Fruit fly (Drosophila melanogaster): ENCODE measurements around the gene Acer.

The Acer gene

dm6 chr2L:8517256-8517694 is 4.5 kb upstream of the Acer start, which contains the start of the genes mRpL51 and Uba4 (continued):
- TF ChIP-seq eve (GFP tag; optimal IDR thresholded peaks at IDR 0.05), result no peak
- TF ChIP-seq tin (GFP tag; optimal IDR thresholded peaks at IDR 0.05), result peak; percentile 45
- TF ChIP-seq CG4820 (GFP tag; optimal IDR thresholded peaks at IDR 0.05), result peak; percentile 0
- TF ChIP-seq HLH54F (GFP tag; optimal IDR thresholded peaks at IDR 0.05), result peak; percentile 51
- TF ChIP-seq her (GFP tag; optimal IDR thresholded peaks at IDR 0.05), result peak; percentile 55
- peak; percentile 72 for TF ChIP-seq lbe (GFP tag; optimal IDR thresholded peaks at IDR 0.05)
- TF ChIP-seq Mrtf (GFP tag; IDR thresholded peaks at IDR 0.05), result no peak
- peak; percentile 32; the same call in 1 of the 2 replicates for TF ChIP-seq CG9932 (GFP tag; IDR thresholded peaks at IDR 0.05)
- TF ChIP-seq CG18011 (GFP tag; optimal IDR thresholded peaks at IDR 0.05), result peak; percentile 42
- 0 out of 2 replicates have a peak, but pooled peaks have one; percentile 28 for TF ChIP-seq CG31441 (GFP tag; IDR thresholded peaks at IDR 0.05)
- TF ChIP-seq Drgx (GFP tag; IDR thresholded peaks at IDR 0.05), result no peak
- TF ChIP-seq CG30403 (GFP tag; optimal IDR thresholded peaks at IDR 0.05), result peak; percentile 53
- no peak for TF ChIP-seq Nf-YC (tag; optimal IDR thresholded peaks at IDR 0.05)
- TF ChIP-seq unc-4 (GFP tag; IDR thresholded peaks at IDR 0.05; ENCODE audit: partially characterized antibody), result peak; percentile 55
- TF ChIP-seq jigr1 (GFP tag; IDR thresholded peaks at IDR 0.05), result no peak
- TF ChIP-seq dmrt11E (tag; optimal IDR thresholded peaks at IDR 0.05), result peak; percentile 38
- no peak for TF ChIP-seq Hmx (GFP tag; optimal IDR thresholded peaks at IDR 0.05)
- no peak for TF ChIP-seq onecut (GFP tag; IDR thresholded peaks at IDR 0.05)
- TF ChIP-seq bbx (GFP tag; IDR thresholded peaks at IDR 0.05; ENCODE audit: partially characterized antibody), result peak; percentile 42; the same call in 1 of the 2 replicates
- peak; percentile 37 for TF ChIP-seq Six4 (GFP tag; optimal IDR thresholded peaks at IDR 0.05)
- TF ChIP-seq CG12236 (GFP tag; optimal IDR thresholded peaks at IDR 0.05), result peak; percentile 14
- peak; percentile 11; the same call in 1 of the 2 replicates for TF ChIP-seq CG2129 (GFP tag; IDR thresholded peaks at IDR 0.05; ENCODE audit: partially characterized antibody)
- no peak for TF ChIP-seq psq (GFP tag; optimal IDR thresholded peaks at IDR 0.05)
- peak; percentile 45 for TF ChIP-seq phol (tag; optimal IDR thresholded peaks at IDR 0.05)
- TF ChIP-seq CG32767 (GFP tag; IDR thresholded peaks at IDR 0.05), result no peak
- TF ChIP-seq CG32772 (GFP tag; IDR thresholded peaks at IDR 0.05), result no peak
- no peak for TF ChIP-seq Hr78 (GFP tag; optimal IDR thresholded peaks at IDR 0.05)
- TF ChIP-seq NC2α (GFP tag; optimal IDR thresholded peaks at IDR 0.05), result no peak
- TF ChIP-seq dan (GFP tag; IDR thresholded peaks at IDR 0.05), result no peak
- TF ChIP-seq CG8281 (tag; optimal IDR thresholded peaks at IDR 0.05), result no peak
- peak; percentile 45 for TF ChIP-seq wek (GFP tag; optimal IDR thresholded peaks at IDR 0.05)
- TF ChIP-seq so (GFP tag; IDR thresholded peaks at IDR 0.05), result no peak
- TF ChIP-seq CG11456 (GFP tag; IDR thresholded peaks at IDR 0.05), result no peak
- peak; percentile 58 for TF ChIP-seq Dp (GFP tag; optimal IDR thresholded peaks at IDR 0.05)
- TF ChIP-seq MBD-R2 (GFP tag; IDR thresholded peaks at IDR 0.05), result peak; percentile 80; the same call in 1 of the 2 replicates
- TF ChIP-seq da (GFP tag; optimal IDR thresholded peaks at IDR 0.05), result peak; percentile 23
- TF ChIP-seq CG12299 (tag; optimal IDR thresholded peaks at IDR 0.05), result peak; percentile 7
- TF ChIP-seq Ets97D (GFP tag; optimal IDR thresholded peaks at IDR 0.05), result peak; percentile 47
- peak; percentile 63 for TF ChIP-seq twi (tag; optimal IDR thresholded peaks at IDR 0.05)
- no peak for TF ChIP-seq zf30C (GFP tag; optimal IDR thresholded peaks at IDR 0.05)
- no peak for TF ChIP-seq CG9876 (GFP tag; optimal IDR thresholded peaks at IDR 0.05)
- TF ChIP-seq ssp (GFP tag; IDR thresholded peaks at IDR 0.05), result no peak
- no peak for TF ChIP-seq ttk (GFP tag; IDR thresholded peaks at IDR 0.05)
- peak; percentile 20 for TF ChIP-seq CG9727 (GFP tag; optimal IDR thresholded peaks at IDR 0.05)
- TF ChIP-seq Hand (GFP tag; optimal IDR thresholded peaks at IDR 0.05), result peak; percentile 31
- no peak for TF ChIP-seq CG10654 (GFP tag; optimal IDR thresholded peaks at IDR 0.05)
- TF ChIP-seq chif (GFP tag; optimal IDR thresholded peaks at IDR 0.05), result peak in 1 of 2 experiments; percentile 18
- TF ChIP-seq Hey (tag; optimal IDR thresholded peaks at IDR 0.05), result no peak
- peak; percentile 16 for TF ChIP-seq CG13775 (GFP tag; optimal IDR thresholded peaks at IDR 0.05)
- TF ChIP-seq NfI (GFP tag; optimal IDR thresholded peaks at IDR 0.05), result peak; percentile 41
- peak; percentile 3 for TF ChIP-seq CG7839 (tag; optimal IDR thresholded peaks at IDR 0.05)
